Fruit fly (Drosophila melanogaster) whole organism, pupa: ENCODE data around the gene Pdf.
A peak's percentile ranks its signal among the peaks of the same experiment; 100 is the strongest.

Source experiments
- CG10348 ChIP-seq: fragments of 200-800 bp; sonication (Bioruptor generic); IDR thresholded peaks from 2 replicates; pipeline ENCODE4 v1.3.6; 2022; ENCODE audit warnings: missing biosample characterization, missing genetic modification characterization
- CG12605 ChIP-seq: fragments of 200-800 bp; sonication (Bioruptor generic); IDR thresholded peaks from 2 replicates; pipeline ENCODE4 v1.3.6; 2022; ENCODE audit warnings: missing biosample characterization, missing genetic modification characterization
- CG13204 ChIP-seq: fragments of 200-800 bp; sonication (Bioruptor generic); optimal IDR thresholded peaks from 2 replicates; lab custom pipeline; 2018; ENCODE audit warnings: missing biosample characterization, mild to moderate bottlenecking, missing genetic modification characterization, moderate library complexity
- CG14655 ChIP-seq: fragments of 200-800 bp; sonication (Bioruptor generic); optimal IDR thresholded peaks from 3 replicates; lab custom pipeline; 2017; ENCODE audit warnings: mild to moderate bottlenecking, missing biosample characterization, missing genetic modification reagents, missing genetic modification characterization
- CG15710 ChIP-seq: fragments of 200-800 bp; sonication (Bioruptor generic); optimal IDR thresholded peaks from 2 replicates; lab custom pipeline; 2018; ENCODE audit warnings: missing biosample characterization, mild to moderate bottlenecking, missing genetic modification characterization, moderate library complexity
- CG17806 ChIP-seq: fragments of 200-800 bp; sonication (Bioruptor generic); optimal IDR thresholded peaks from 2 replicates; lab custom pipeline; 2018; ENCODE audit warnings: missing biosample characterization, mild to moderate bottlenecking, missing genetic modification characterization, moderate library complexity
- CG32121 ChIP-seq: fragments of 200-800 bp; sonication (Bioruptor generic); IDR thresholded peaks from 2 replicates; pipeline ENCODE4 v1.3.6; 2022; ENCODE audit warnings: missing biosample characterization, missing genetic modification characterization
- CG34367 ChIP-seq: fragments of 200-800 bp; sonication (Bioruptor generic); optimal IDR thresholded peaks from 2 replicates; lab custom pipeline; 2018; ENCODE audit warnings: missing biosample characterization, mild to moderate bottlenecking, missing genetic modification characterization
- CG4496 ChIP-seq: fragments of 200-800 bp; sonication (Bioruptor generic); IDR thresholded peaks from 3 replicates; pipeline ENCODE4 v1.3.6; 2022; ENCODE audit warnings: missing biosample characterization, missing genetic modification characterization
- CG8159 ChIP-seq: fragments of 200-800 bp; sonication (Bioruptor generic); optimal IDR thresholded peaks from 3 replicates; lab custom pipeline; 2018; ENCODE audit warnings: missing biosample characterization, mild to moderate bottlenecking, missing genetic modification characterization, moderate library complexity
- CG8301 ChIP-seq: fragments of 200-800 bp; sonication (Bioruptor generic); optimal IDR thresholded peaks from 2 replicates; lab custom pipeline; 2018; ENCODE audit warnings: missing biosample characterization, mild to moderate bottlenecking, missing genetic modification characterization
- CG9948 ChIP-seq: fragments of 200-800 bp; sonication (Bioruptor generic); optimal IDR thresholded peaks from 2 replicates; lab custom pipeline; 2018; ENCODE audit warnings: missing biosample characterization, mild to moderate bottlenecking, missing genetic modification characterization, moderate library complexity
- D1 ChIP-seq: fragments of 200-800 bp; sonication (Bioruptor generic); optimal IDR thresholded peaks from 2 replicates; lab custom pipeline; 2018; ENCODE audit warnings: missing biosample characterization, mild to moderate bottlenecking, missing genetic modification characterization, moderate library complexity
- EcR ChIP-seq: fragments of 200-800 bp; sonication (Bioruptor generic); optimal IDR thresholded peaks from 3 replicates; lab custom pipeline; 2019; ENCODE audit warnings: missing biosample characterization, missing genetic modification characterization, mild to moderate bottlenecking, moderate library complexity, missing genetic modification reagents
- Ets98B ChIP-seq: fragments of 200-800 bp; sonication (Bioruptor generic); IDR thresholded peaks from 2 replicates; pipeline ENCODE4 v1.3.6; 2022; ENCODE audit warnings: missing biosample characterization, missing genetic modification characterization
- Pif1A ChIP-seq: fragments of 200-800 bp; sonication (Bioruptor generic); optimal IDR thresholded peaks from 3 replicates; lab custom pipeline; 2016; ENCODE audit warnings: missing biosample characterization, missing genetic modification characterization
- Pif1B ChIP-seq: fragments of 200-800 bp; sonication (Bioruptor generic); optimal IDR thresholded peaks from 3 replicates; lab custom pipeline; 2016; ENCODE audit warnings: missing biosample characterization, missing genetic modification characterization
- Snoo ChIP-seq: fragments of 200-800 bp; sonication (Bioruptor generic); optimal IDR thresholded peaks from 3 replicates; lab custom pipeline; 2017; ENCODE audit warnings: missing biosample characterization, mild to moderate bottlenecking, missing genetic modification characterization, inconsistent platforms
- fd96Ca ChIP-seq: fragments of 200-800 bp; sonication (Bioruptor generic); IDR thresholded peaks from 3 replicates; pipeline ENCODE4 v1.3.6; 2022; ENCODE audit warnings: missing biosample characterization, missing genetic modification characterization
- gl ChIP-seq: fragments of 200-800 bp; sonication (Bioruptor generic); optimal IDR thresholded peaks from 2 replicates; lab custom pipeline; 2018; ENCODE audit warnings: missing biosample characterization, mild to moderate bottlenecking, missing genetic modification characterization
- rn ChIP-seq: fragments of 200-800 bp; sonication (Bioruptor generic); IDR thresholded peaks from 2 replicates; pipeline ENCODE4 v1.3.6; 2022; ENCODE audit warnings: missing biosample characterization, missing genetic modification characterization

Pdf gene

DNA sequence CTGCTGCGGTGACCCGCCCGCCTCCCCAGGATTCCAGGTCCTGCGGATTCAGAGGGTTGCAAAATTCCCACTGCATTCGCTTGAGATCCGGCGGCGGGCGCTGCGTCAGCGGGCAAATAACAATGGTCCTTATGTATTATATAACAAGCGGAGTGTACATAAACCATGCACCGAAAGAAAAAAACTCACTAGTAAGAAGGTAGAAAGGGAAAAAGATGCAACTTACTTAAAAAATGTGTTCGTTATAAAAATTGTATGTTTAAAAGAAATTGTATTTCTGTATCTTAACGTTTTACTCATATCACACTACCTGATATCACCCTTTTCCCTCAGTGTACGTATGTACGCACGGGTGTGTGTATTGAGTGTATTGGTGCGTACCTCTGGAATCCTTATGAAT lies 43.2 kb upstream of the Pdf start:
- TF ChIP-seq Ets98B (GFP tag; lab: Robert Waterston, UW) (no peak), Snoo (tag; lab: Kevin White, UChicago) (peak; percentile 61), CG17806 (tag; lab: Kevin White, UChicago) (peak; percentile 58), CG13204 (GFP tag; lab: Kevin White, UChicago) (peak; percentile 65), CG8159 (peak; percentile 81), gl (tag; lab: Kevin White, UChicago) (peak; percentile 54), Pif1B (peak; percentile 37), CG34367 (tag; lab: Kevin White, UChicago) (peak; percentile 57), CG8301 (tag; lab: Kevin White, UChicago) (peak; percentile 35), EcR (GFP tag; lab: Kevin White, UChicago) (no peak), CG14655 (GFP tag; lab: Kevin White, UChicago) (peak; percentile 38), CG9948 (tag; lab: Kevin White, UChicago) (peak; percentile 68), CG4496 (GFP tag; lab: Robert Waterston, UW) (peak; percentile 43; the same call in 1 of the 3 replicates), rn (GFP tag; lab: Robert Waterston, UW) (no peak), CG15710 (tag; lab: Kevin White, UChicago) (peak; percentile 76), CG32121 (no peak), fd96Ca (GFP tag; lab: Robert Waterston, UW) (no peak), Pif1A (GFP tag; lab: Kevin White, UChicago) (peak; percentile 61), D1 (tag; lab: Kevin White, UChicago) (no peak), CG10348 (GFP tag; lab: Robert Waterston, UW) (no peak), CG12605 (GFP tag; lab: Robert Waterston, UW) (no peak)
- TF ChIP-seq, all 21 proteins: peak for 13

DNA sequence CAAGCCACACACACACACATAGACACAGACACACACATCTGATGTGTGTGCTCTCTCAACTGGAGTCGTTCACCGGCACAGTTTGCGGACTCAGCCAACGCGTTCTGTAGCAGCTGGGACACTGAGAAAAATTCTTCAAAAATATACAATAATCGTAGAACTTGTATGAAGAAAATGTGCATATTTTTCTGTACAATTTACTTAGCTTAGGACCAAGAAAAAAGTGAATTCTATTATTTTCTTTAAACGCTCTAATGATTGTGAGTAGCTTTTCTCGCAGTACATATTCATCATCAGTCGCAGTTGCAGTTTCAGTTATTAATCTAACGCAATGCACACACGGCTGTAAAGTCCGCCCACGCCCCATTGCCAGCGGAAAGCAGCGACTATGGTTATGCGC lies 40.4 kb upstream of the Pdf start:
- TF ChIP-seq D1 (tag; lab: Kevin White, UChicago) (no peak), fd96Ca (GFP tag; lab: Robert Waterston, UW) (peak; percentile 82), CG8301 (tag; lab: Kevin White, UChicago) (peak; percentile 82), EcR (GFP tag; lab: Kevin White, UChicago) (peak; percentile 24), CG13204 (GFP tag; lab: Kevin White, UChicago) (peak; percentile 32), CG15710 (tag; lab: Kevin White, UChicago) (peak; percentile 33), CG14655 (GFP tag; lab: Kevin White, UChicago) (peak; percentile 81), CG17806 (tag; lab: Kevin White, UChicago) (peak; percentile 62), CG34367 (tag; lab: Kevin White, UChicago) (no peak), Pif1B (no peak), CG9948 (tag; lab: Kevin White, UChicago) (peak; percentile 42), rn (GFP tag; lab: Robert Waterston, UW) (peak; percentile 62), CG4496 (GFP tag; lab: Robert Waterston, UW) (peak; percentile 91), Pif1A (GFP tag; lab: Kevin White, UChicago) (no peak), gl (tag; lab: Kevin White, UChicago) (no peak), Ets98B (GFP tag; lab: Robert Waterston, UW) (peak; percentile 81), CG32121 (peak; percentile 88), CG10348 (GFP tag; lab: Robert Waterston, UW) (0 out of 2 replicates have a peak, but pooled peaks have one; percentile 34), CG12605 (GFP tag; lab: Robert Waterston, UW) (peak; percentile 75), Snoo (tag; lab: Kevin White, UChicago) (no peak), CG8159 (peak; percentile 69)

DNA sequence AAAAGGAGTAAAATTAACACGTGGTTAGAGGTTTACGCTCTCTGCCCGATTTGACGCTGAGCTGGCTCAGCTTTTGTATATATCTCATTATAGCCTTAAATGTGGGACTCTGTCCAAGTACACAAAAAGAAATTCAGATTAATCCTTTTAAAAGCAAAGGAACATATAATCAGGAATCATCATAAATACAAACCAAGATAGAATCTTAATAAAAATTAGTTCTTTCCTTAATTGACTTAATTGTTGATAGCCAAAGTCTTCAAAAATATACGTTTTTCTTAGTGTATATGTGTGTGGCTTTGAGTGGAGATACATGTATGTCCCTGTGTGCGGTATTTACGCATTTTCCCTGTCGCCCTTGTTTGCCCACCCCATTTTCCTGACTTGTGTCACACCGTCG lies 38.3 kb upstream of the Pdf start:
- TF ChIP-seq CG32121 (no peak), CG15710 (tag; lab: Kevin White, UChicago) (peak; percentile 38), CG17806 (tag; lab: Kevin White, UChicago) (peak; percentile 49), D1 (tag; lab: Kevin White, UChicago) (no peak), Pif1A (GFP tag; lab: Kevin White, UChicago) (peak; percentile 12), CG8301 (tag; lab: Kevin White, UChicago) (peak; percentile 41), CG9948 (tag; lab: Kevin White, UChicago) (peak; percentile 31), CG4496 (GFP tag; lab: Robert Waterston, UW) (peak; percentile 52; the same call in 1 of the 3 replicates), CG10348 (GFP tag; lab: Robert Waterston, UW) (no peak), CG14655 (GFP tag; lab: Kevin White, UChicago) (peak; percentile 43), fd96Ca (GFP tag; lab: Robert Waterston, UW) (no peak), Ets98B (GFP tag; lab: Robert Waterston, UW) (0 out of 2 replicates have a peak, but pooled peaks have one; percentile 10), CG8159 (peak; percentile 61), CG12605 (GFP tag; lab: Robert Waterston, UW) (peak; percentile 37; the same call in 1 of the 2 replicates), Pif1B (no peak), Snoo (tag; lab: Kevin White, UChicago) (no peak), CG34367 (tag; lab: Kevin White, UChicago) (no peak), CG13204 (GFP tag; lab: Kevin White, UChicago) (no peak), rn (GFP tag; lab: Robert Waterston, UW) (no peak), EcR (GFP tag; lab: Kevin White, UChicago) (no peak), gl (tag; lab: Kevin White, UChicago) (no peak)
- TF ChIP-seq, all 21 proteins: peak for 10

DNA sequence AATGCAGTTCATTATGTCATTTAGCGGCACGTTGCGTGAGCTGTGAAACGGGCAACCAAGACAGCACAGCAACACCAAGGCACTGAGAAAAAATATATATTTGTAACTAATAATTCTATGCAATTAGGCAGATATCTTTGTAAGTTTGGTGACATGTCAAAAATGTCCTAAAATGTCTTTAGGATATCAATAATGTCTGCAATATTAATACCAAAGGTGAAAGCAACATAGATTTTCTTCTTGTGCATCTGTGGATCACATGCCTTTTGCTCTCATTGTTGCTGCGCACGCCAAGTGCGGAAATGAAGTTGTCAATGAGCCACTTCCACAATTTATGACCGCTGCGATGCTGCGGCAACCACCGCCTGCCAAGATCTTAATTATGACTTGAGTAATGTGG lies 33.5 kb upstream of the Pdf start:
- TF ChIP-seq CG32121 (peak; percentile 60), CG17806 (tag; lab: Kevin White, UChicago) (peak; percentile 87), CG34367 (tag; lab: Kevin White, UChicago) (peak; percentile 81), CG4496 (GFP tag; lab: Robert Waterston, UW) (peak; percentile 82), Snoo (tag; lab: Kevin White, UChicago) (peak; percentile 64), CG9948 (tag; lab: Kevin White, UChicago) (peak; percentile 82), CG14655 (GFP tag; lab: Kevin White, UChicago) (peak; percentile 81), D1 (tag; lab: Kevin White, UChicago) (peak; percentile 46), CG10348 (GFP tag; lab: Robert Waterston, UW) (no peak), Ets98B (GFP tag; lab: Robert Waterston, UW) (peak; percentile 73), rn (GFP tag; lab: Robert Waterston, UW) (peak; percentile 62; the same call in 1 of the 2 replicates), fd96Ca (GFP tag; lab: Robert Waterston, UW) (peak; percentile 69; the same call in 2 of the 3 replicates), CG12605 (GFP tag; lab: Robert Waterston, UW) (peak; percentile 79), CG8159 (peak; percentile 88), CG15710 (tag; lab: Kevin White, UChicago) (peak; percentile 82), CG13204 (GFP tag; lab: Kevin White, UChicago) (peak; percentile 65), gl (tag; lab: Kevin White, UChicago) (peak; percentile 73), CG8301 (tag; lab: Kevin White, UChicago) (peak; percentile 81), Pif1A (GFP tag; lab: Kevin White, UChicago) (peak; percentile 75), Pif1B (peak; percentile 60), EcR (GFP tag; lab: Kevin White, UChicago) (peak; percentile 22)
